Worm (Caenorhabditis elegans): ENCODE measurements around the gene faah-1.

DNA sequence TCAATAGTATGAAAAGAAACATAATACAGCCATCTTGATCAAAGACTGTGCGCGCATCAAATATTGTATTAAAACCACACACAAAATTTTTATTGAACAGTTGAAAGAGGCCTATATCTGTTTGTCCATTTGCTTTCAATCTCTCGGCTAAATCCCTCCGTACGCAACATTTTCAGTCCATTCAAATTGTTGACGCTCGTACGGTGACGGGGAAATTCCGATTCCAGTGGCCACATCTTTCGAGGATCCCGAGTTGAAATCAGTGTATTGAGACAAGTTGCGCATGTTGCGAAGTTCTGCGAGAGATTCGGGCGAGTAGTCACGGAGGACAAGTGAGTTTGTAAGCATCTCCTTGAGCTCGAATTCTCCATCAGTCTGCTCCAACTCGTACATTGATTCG is 5.3 kb downstream of the faah-1 start:
- TF ChIP-seq lin-11 (tag; optimal IDR thresholded peaks at IDR 0.05) (no peak), pha-4 (tag; optimal IDR thresholded peaks at IDR 0.05) (no peak), ceh-31 (tag; optimal IDR thresholded peaks at IDR 0.05) (no peak), F13H6.1 (tag; optimal IDR thresholded peaks at IDR 0.05) (no peak), ama-1 (optimal IDR thresholded peaks at IDR 0.05) (no peak), rnt-1 (tag; optimal IDR thresholded peaks at IDR 0.05) (no peak), unc-86 (tag; optimal IDR thresholded peaks at IDR 0.05) (no peak), nhr-11 (tag; optimal IDR thresholded peaks at IDR 0.05) (no peak), unc-55 (GFP tag; optimal IDR thresholded peaks at IDR 0.05) (no peak), elt-2 (tag; optimal IDR thresholded peaks at IDR 0.05) (no peak), dve-1 (tag; optimal IDR thresholded peaks at IDR 0.05) (no peak), gmeb-2 (tag; optimal IDR thresholded peaks at IDR 0.05) (no peak), mec-3 (tag; optimal IDR thresholded peaks at IDR 0.05; ENCODE audit: borderline replicate concordance) (no peak), che-1 (tag; optimal IDR thresholded peaks at IDR 0.05) (no peak)
